Fruit fly (Drosophila melanogaster) whole organism, embryonic: ENCODE results near the gene RpL13.

ENCODE experiments used
- Abd-B ChIP-seq: fragments of 200-800 bp; sonication (Bioruptor generic); optimal IDR thresholded peaks from 2 replicates; lab custom pipeline; 2018; ENCODE audit warnings: missing biosample characterization, mild to moderate bottlenecking, missing genetic modification characterization, moderate library complexity
- Antp ChIP-seq: fragments of 200-800 bp; sonication (Bioruptor generic); optimal IDR thresholded peaks from 3 replicates; lab custom pipeline; 2016; ENCODE audit warnings: missing biosample characterization, missing genetic modification characterization
- Atf3 ChIP-seq: fragments of 200-800 bp; sonication (Bioruptor generic); optimal IDR thresholded peaks from 3 replicates; lab custom pipeline; 2016; ENCODE audit warnings: missing biosample characterization, missing genetic modification characterization
- CG10274 ChIP-seq: fragments of 200-800 bp; sonication (Bioruptor generic); optimal IDR thresholded peaks from 3 replicates; lab custom pipeline; 2017; ENCODE audit warnings: missing biosample characterization, mild to moderate bottlenecking, missing genetic modification characterization
- CG10321 ChIP-seq: fragments of 200-800 bp; sonication (Bioruptor generic); IDR thresholded peaks from 2 replicates; pipeline ENCODE4 v1.3.6; 2022; ENCODE audit warnings: missing biosample characterization, missing genetic modification characterization
- CG10543 ChIP-seq: fragments of 200-800 bp; sonication (Bioruptor generic); optimal IDR thresholded peaks from 3 replicates; lab custom pipeline; 2017; ENCODE audit warnings: missing biosample characterization, mild to moderate bottlenecking, missing genetic modification characterization, moderate library complexity
- CG10565 ChIP-seq: fragments of 200-800 bp; sonication (Bioruptor generic); optimal IDR thresholded peaks from 3 replicates; lab custom pipeline; 2016; ENCODE audit warnings: missing biosample characterization, mild to moderate bottlenecking, missing genetic modification characterization
- CG11247 ChIP-seq: fragments of 200-800 bp; sonication (Bioruptor generic); IDR thresholded peaks from 2 replicates; pipeline ENCODE4 v1.3.6; 2022; ENCODE audit warnings: missing biosample characterization, missing genetic modification characterization
- CG13775 ChIP-seq: fragments of 200-800 bp; sonication (Bioruptor generic); optimal IDR thresholded peaks from 3 replicates; lab custom pipeline; 2017; ENCODE audit warnings: missing biosample characterization, mild to moderate bottlenecking, missing genetic modification characterization
- CG15514 ChIP-seq: fragments of 200-800 bp; sonication (Bioruptor generic); optimal IDR thresholded peaks from 3 replicates; lab custom pipeline; 2017; ENCODE audit warnings: missing biosample characterization, missing genetic modification characterization, mild to moderate bottlenecking, moderate library complexity, missing genetic modification reagents
- CG17802 ChIP-seq: fragments of 200-800 bp; sonication (Bioruptor generic); optimal IDR thresholded peaks from 2 replicates; lab custom pipeline; 2018; ENCODE audit warnings: missing biosample characterization, mild to moderate bottlenecking, missing genetic modification characterization, moderate library complexity
- CG17912 ChIP-seq: fragments of 200-800 bp; sonication (Bioruptor generic); optimal IDR thresholded peaks from 2 replicates; lab custom pipeline; 2018; ENCODE audit warnings: missing biosample characterization, mild to moderate bottlenecking, missing genetic modification characterization
- CG18599 ChIP-seq: fragments of 200-800 bp; sonication (Bioruptor generic); optimal IDR thresholded peaks from 3 replicates; lab custom pipeline; 2017; ENCODE audit warnings: missing biosample characterization, missing genetic modification characterization, mild to moderate bottlenecking, moderate library complexity, missing genetic modification reagents
- CG2712 ChIP-seq: fragments of 200-800 bp; optimal IDR thresholded peaks from 3 replicates; lab custom pipeline; 2019; ENCODE audit warnings: missing biosample characterization, mild to moderate bottlenecking, missing genetic modification characterization, moderate library complexity
- CG32532 ChIP-seq: fragments of 200-800 bp; sonication (Bioruptor generic); IDR thresholded peaks from 2 replicates; pipeline ENCODE4 v1.3.6; 2022; ENCODE audit warnings: missing biosample characterization, missing genetic modification characterization
- CG34224 ChIP-seq: fragments of 200-800 bp; sonication (Bioruptor generic); IDR thresholded peaks from 3 replicates; pipeline ENCODE4 v1.3.6; 2022; ENCODE audit warnings: missing biosample characterization, missing genetic modification characterization; ENCODE audit not compliant: partially characterized antibody
- CG34376 ChIP-seq: fragments of 200-800 bp; sonication (Bioruptor generic); optimal IDR thresholded peaks from 2 replicates; lab custom pipeline; 2018; ENCODE audit warnings: missing biosample characterization, mild to moderate bottlenecking, missing genetic modification characterization
- CG34422 ChIP-seq: fragments of 200-800 bp; sonication (Bioruptor generic); IDR thresholded peaks from 3 replicates; pipeline ENCODE4 v1.3.6; 2022; ENCODE audit warnings: missing biosample characterization, missing genetic modification characterization
- CG4360 ChIP-seq: fragments of 200-800 bp; sonication (Bioruptor generic); IDR thresholded peaks from 2 replicates; pipeline ENCODE4 v1.3.6; 2022; ENCODE audit warnings: missing biosample characterization, missing genetic modification characterization
- CG6272 ChIP-seq: fragments of 200-800 bp; sonication (Bioruptor generic); IDR thresholded peaks from 2 replicates; pipeline ENCODE4 v1.3.6; 2022; ENCODE audit warnings: missing biosample characterization, missing genetic modification characterization
- CG6689 ChIP-seq: fragments of 200-800 bp; sonication (Bioruptor generic); IDR thresholded peaks from 2 replicates; pipeline ENCODE4 v1.3.6; 2022; ENCODE audit warnings: missing biosample characterization, missing genetic modification characterization
- CG6854 ChIP-seq: fragments of 200-800 bp; sonication (Bioruptor generic); optimal IDR thresholded peaks from 3 replicates; lab custom pipeline; 2017; ENCODE audit warnings: missing biosample characterization, mild to moderate bottlenecking, missing genetic modification characterization
- CG7963 ChIP-seq: fragments of 200-800 bp; sonication (Bioruptor generic); IDR thresholded peaks from 3 replicates; pipeline ENCODE4 v1.3.6; 2022; ENCODE audit warnings: missing biosample characterization, missing genetic modification characterization; ENCODE audit not compliant: partially characterized antibody
- CG8281 ChIP-seq: fragments of 200-800 bp; sonication (Bioruptor generic); optimal IDR thresholded peaks from 2 replicates; lab custom pipeline; 2018; ENCODE audit warnings: missing biosample characterization, mild to moderate bottlenecking, missing genetic modification characterization, moderate library complexity
- Camta ChIP-seq: fragments of 200-800 bp; sonication (Bioruptor generic); optimal IDR thresholded peaks from 2 replicates; lab custom pipeline; 2016; ENCODE audit warnings: missing biosample characterization, missing genetic modification characterization
- D ChIP-seq, 2 experiments: fragments of 200-800 bp in 1 of 2; fragments of >200 bp in 1 of 2; sonication (Bioruptor generic) in 1 of 2; optimal IDR thresholded peaks; 2 replicates in 1 of 2; 3 replicates in 1 of 2; lab custom pipeline; 2017; ENCODE audit warnings: mild to moderate bottlenecking in 1 of 2, missing biosample characterization in 1 of 2, missing genetic modification characterization in 1 of 2, missing genetic modification reagents in 1 of 2
- Doc2 ChIP-seq: fragments of 200-800 bp; sonication (Bioruptor generic); IDR thresholded peaks from 2 replicates; pipeline ENCODE4 v1.3.6; 2022; ENCODE audit warnings: missing biosample characterization, missing genetic modification characterization
- Dref ChIP-seq: fragments of 200-800 bp; sonication (Bioruptor generic); IDR thresholded peaks from 2 replicates; pipeline ENCODE4 v1.3.6; 2022; ENCODE audit warnings: missing biosample characterization, missing genetic modification characterization
- E2f2 ChIP-seq: fragments of 200-800 bp; sonication (Bioruptor generic); IDR thresholded peaks from 2 replicates; pipeline ENCODE4 v1.3.6; 2022; ENCODE audit warnings: missing biosample characterization, missing genetic modification characterization
- GATAe ChIP-seq: fragments of 200-800 bp; sonication (Bioruptor generic); conservative IDR thresholded peaks from 2 replicates; pipeline ENCODE4 v1.3.6; 2022; ENCODE audit warnings: missing biosample characterization, missing genetic modification characterization
- Gug ChIP-seq: fragments of 200-800 bp; sonication (Bioruptor generic); IDR thresholded peaks from 4 replicates; pipeline ENCODE4 v1.3.6; 2022; ENCODE audit warnings: missing biosample characterization, missing genetic modification characterization
- H15 ChIP-seq: fragments of 200-800 bp; sonication (Bioruptor generic); IDR thresholded peaks from 3 replicates; pipeline ENCODE4 v1.3.6; 2022; ENCODE audit warnings: missing biosample characterization, missing genetic modification characterization
- Hmr ChIP-seq: fragments of 200-800 bp; sonication (Bioruptor generic); optimal IDR thresholded peaks from 3 replicates; lab custom pipeline; 2017; ENCODE audit warnings: mild to moderate bottlenecking, missing biosample characterization, missing genetic modification reagents, missing genetic modification characterization
- Med ChIP-seq: fragments of 200-800 bp; sonication (Bioruptor generic); peaks from one replicate; lab custom pipeline; 2016; ENCODE audit warnings: missing biosample characterization, missing genetic modification characterization, mild to moderate bottlenecking, inconsistent platforms, moderate library complexity
- NFAT ChIP-seq: fragments of 200-800 bp; sonication (Bioruptor generic); IDR thresholded peaks from 2 replicates; pipeline ENCODE4 v1.3.6; 2022; ENCODE audit warnings: missing biosample characterization, missing genetic modification characterization
- Optix ChIP-seq: fragments of 200-800 bp; sonication (Bioruptor generic); IDR thresholded peaks from 3 replicates; pipeline ENCODE4 v1.3.6; 2022; ENCODE audit warnings: missing biosample characterization, missing genetic modification characterization
- Ssrp ChIP-seq: fragments of 200-800 bp; sonication (Bioruptor generic); optimal IDR thresholded peaks from 2 replicates; lab custom pipeline; 2018; ENCODE audit warnings: missing biosample characterization, mild to moderate bottlenecking, missing genetic modification characterization, moderate library complexity
- al ChIP-seq: fragments of 200-800 bp; sonication (Bioruptor generic); IDR thresholded peaks from 2 replicates; pipeline ENCODE4 v1.3.6; 2022; ENCODE audit warnings: missing biosample characterization, missing genetic modification characterization
- ato ChIP-seq: fragments of 200-800 bp; sonication (Bioruptor generic); IDR thresholded peaks from 2 replicates; pipeline ENCODE4 v1.3.6; 2022; ENCODE audit warnings: missing biosample characterization, missing genetic modification characterization; ENCODE audit not compliant: partially characterized antibody
- br ChIP-seq: fragments of >200 bp; optimal IDR thresholded peaks from 2 replicates; lab custom pipeline; 2017
- cato ChIP-seq: fragments of 200-800 bp; sonication (Bioruptor generic); optimal IDR thresholded peaks from 2 replicates; lab custom pipeline; 2016; ENCODE audit warnings: missing biosample characterization, missing genetic modification characterization, borderline replicate concordance
- dmrt99B ChIP-seq: fragments of 200-800 bp; sonication (Bioruptor generic); optimal IDR thresholded peaks from 2 replicates; lab custom pipeline; 2018; ENCODE audit warnings: missing biosample characterization, mild to moderate bottlenecking, missing genetic modification characterization, moderate library complexity
- fd102C ChIP-seq: fragments of 200-800 bp; sonication (Bioruptor generic); optimal IDR thresholded peaks from 2 replicates; lab custom pipeline; 2018; ENCODE audit warnings: missing biosample characterization, mild to moderate bottlenecking, missing genetic modification characterization, moderate library complexity
- peb ChIP-seq: fragments of 200-800 bp; sonication (Bioruptor generic); IDR thresholded peaks from 2 replicates; pipeline ENCODE4 v1.3.6; 2022; ENCODE audit warnings: missing biosample characterization, missing genetic modification characterization
- sob ChIP-seq: fragments of 200-800 bp; sonication (Bioruptor generic); IDR thresholded peaks from 2 replicates; pipeline ENCODE4 v1.3.6; 2022; ENCODE audit warnings: missing biosample characterization, missing genetic modification characterization
- tgo ChIP-seq: fragments of 200-800 bp; sonication (Bioruptor generic); IDR thresholded peaks from 3 replicates; pipeline ENCODE4 v1.3.6; 2022; ENCODE audit warnings: missing biosample characterization, missing genetic modification characterization
- tio ChIP-seq: fragments of 200-800 bp; sonication (Bioruptor generic); optimal IDR thresholded peaks from 2 replicates; lab custom pipeline; 2017; ENCODE audit warnings: missing biosample characterization, missing genetic modification characterization, inconsistent platforms
- ttk ChIP-seq: fragments of 200-800 bp; sonication (Bioruptor generic); IDR thresholded peaks from 2 replicates; pipeline ENCODE4 v2.1.2; 2022; ENCODE audit warnings: missing biosample characterization, missing genetic modification characterization
- zen2 ChIP-seq: fragments of 200-800 bp; sonication (Bioruptor generic); IDR thresholded peaks from 3 replicates; pipeline ENCODE4 v1.3.6; 2022; ENCODE audit warnings: missing biosample characterization, missing genetic modification characterization; ENCODE audit not compliant: partially characterized antibody
- zf30C ChIP-seq: fragments of 200-800 bp; sonication (Bioruptor generic); optimal IDR thresholded peaks from 3 replicates; lab custom pipeline; 2018; ENCODE audit warnings: missing biosample characterization, mild to moderate bottlenecking, missing genetic modification characterization
- zfh1 ChIP-seq: fragments of 200-800 bp; sonication (Bioruptor generic); IDR thresholded peaks from 3 replicates; pipeline ENCODE4 v1.3.6; 2022; ENCODE audit warnings: missing biosample characterization, missing genetic modification characterization

The RpL13 gene

dm6 chr2L:9968201-9968727 is 1.2 kb downstream of the RpL13 start (continued):
- TF ChIP-seq CG34422 (GFP tag; lab: Robert Waterston, UW) (no peak), CG15514 (GFP tag; lab: Kevin White, UChicago) (no peak), H15 (GFP tag; lab: Robert Waterston, UW) (no peak), CG18599 (no peak), CG4360 (GFP tag; lab: Robert Waterston, UW) (peak; percentile 42; the same call in 1 of the 2 replicates), ttk (no peak), cato (no peak), tgo (GFP tag; lab: Robert Waterston, UW) (no peak), Doc2 (GFP tag; lab: Robert Waterston, UW) (no peak), CG17802 (tag; lab: Kevin White, UChicago) (no peak), dmrt99B (tag; lab: Kevin White, UChicago) (no peak), zfh1 (GFP tag; lab: Robert Waterston, UW) (no peak; the same call in 2 of the 3 replicates), ato (peak; percentile 70), CG10274 (no peak), CG6689 (GFP tag; lab: Robert Waterston, UW) (no peak), CG34376 (GFP tag; lab: Kevin White, UChicago) (no peak), tio (no peak), CG6854 (GFP tag; lab: Kevin White, UChicago) (no peak), CG13775 (GFP tag; lab: Kevin White, UChicago) (no peak), CG10543 (no peak), NFAT (GFP tag; lab: Robert Waterston, UW) (no peak), CG10321 (GFP tag; lab: Robert Waterston, UW) (no peak), CG7963 (GFP tag; lab: Robert Waterston, UW) (peak; percentile 46; the same call in 1 of the 3 replicates), Atf3 (GFP tag; lab: Kevin White, UChicago) (no peak), CG34224 (GFP tag; lab: Robert Waterston, UW) (peak; percentile 69), sob (no peak), Abd-B (no peak), CG17912 (GFP tag; lab: Kevin White, UChicago) (no peak), GATAe (GFP tag; lab: Robert Waterston, UW) (no peak), CG6272 (GFP tag; lab: Robert Waterston, UW) (no peak), Hmr (no peak), E2f2 (GFP tag; lab: Robert Waterston, UW) (peak; percentile 89), Camta (no peak), Ssrp (tag; lab: Kevin White, UChicago) (no peak), CG8281 (tag; lab: Kevin White, UChicago) (no peak), zf30C (GFP tag; lab: Kevin White, UChicago) (no peak), Antp (GFP tag; lab: Kevin White, UChicago) (no peak), zen2 (peak; percentile 44; the same call in 2 of the 3 replicates), Optix (GFP tag; lab: Robert Waterston, UW) (no peak), peb (no peak), CG10565 (GFP tag; lab: Kevin White, UChicago) (no peak), al (GFP tag; lab: Robert Waterston, UW) (no peak), CG11247 (GFP tag; lab: Robert Waterston, UW) (no peak), Med (GFP tag; lab: Kevin White, UChicago) (peak; percentile 70), br (lab: Kevin White, UChicago) (no peak), Dref (GFP tag; lab: Robert Waterston, UW) (peak; percentile 83), CG2712 (peak; percentile 20), CG32532 (GFP tag; lab: Robert Waterston, UW) (no peak), Gug (GFP tag; lab: Robert Waterston, UW) (no peak), D (optimal IDR thresholded peaks at IDR 0.05; lab: Kevin White, UChicago) (no peak), D (GFP tag; optimal IDR thresholded peaks at IDR 0.05; lab: Kevin White, UChicago) (no peak), fd102C (GFP tag; lab: Kevin White, UChicago) (no peak)
